Fruit fly (Drosophila melanogaster): ENCODE results near the gene Smox.

dm6 chrX:8112715-8113114 is 29.4 kb downstream of the Smox start:
- TF ChIP-seq h (optimal IDR thresholded peaks at IDR 0.05) (no peak), Myc (optimal IDR thresholded peaks at IDR 0.05) (no peak), Sin3A (optimal IDR thresholded peaks at IDR 0.05) (no peak), psq (optimal IDR thresholded peaks at IDR 0.05) (no peak), ttk (optimal IDR thresholded peaks at IDR 0.05) (no peak), insv (optimal IDR thresholded peaks at IDR 0.05) (no peak)
